Fruit fly (Drosophila melanogaster) whole organism, prepupa: ENCODE data around the gene CG5953.

Source experiments
- Blimp-1 ChIP-seq: fragments of 200-800 bp; sonication (Bioruptor generic); optimal IDR thresholded peaks from 3 replicates; lab custom pipeline; 2017; ENCODE audit warnings: missing biosample characterization, missing genetic modification characterization, mild to moderate bottlenecking, moderate library complexity, missing genetic modification reagents
- CG32006 ChIP-seq: fragments of 200-800 bp; sonication (Bioruptor generic); optimal IDR thresholded peaks from 3 replicates; lab custom pipeline; 2017; ENCODE audit warnings: missing biosample characterization, mild to moderate bottlenecking, missing genetic modification characterization
- CG34406 ChIP-seq: fragments of 200-800 bp; sonication (Bioruptor generic); optimal IDR thresholded peaks from 3 replicates; lab custom pipeline; 2016; ENCODE audit warnings: missing biosample characterization, missing genetic modification characterization
- Eip93F ChIP-seq: fragments of 200-800 bp; sonication (Bioruptor generic); optimal IDR thresholded peaks from 2 replicates; lab custom pipeline; 2016; ENCODE audit warnings: missing biosample characterization, mild to moderate bottlenecking, missing genetic modification characterization
- acj6 ChIP-seq: fragments of 200-800 bp; sonication (Bioruptor generic); optimal IDR thresholded peaks from 3 replicates; lab custom pipeline; 2016; ENCODE audit warnings: missing biosample characterization, missing genetic modification characterization
- fd85E ChIP-seq: fragments of 200-800 bp; sonication (Bioruptor generic); optimal IDR thresholded peaks from 3 replicates; lab custom pipeline; 2016; ENCODE audit warnings: missing biosample characterization, missing genetic modification characterization
- net ChIP-seq: fragments of 200-800 bp; sonication (Bioruptor generic); optimal IDR thresholded peaks from 3 replicates; lab custom pipeline; 2016; ENCODE audit warnings: missing biosample characterization, missing genetic modification characterization
- salr ChIP-seq, 2 experiments: fragments of 200-800 bp; sonication (Bioruptor generic); optimal IDR thresholded peaks; 3 replicates each; lab custom pipeline; 2016 to 2018; ENCODE audit warnings: missing biosample characterization in 2 of 2, missing genetic modification characterization in 2 of 2, mild to moderate bottlenecking in 1 of 2
- ss ChIP-seq, 2 experiments: fragments of 200-800 bp; sonication (Bioruptor generic); optimal IDR thresholded peaks; 2 replicates in 1 of 2; 3 replicates in 1 of 2; lab custom pipeline; 2017 to 2018; ENCODE audit warnings: mild to moderate bottlenecking in 2 of 2, missing biosample characterization in 2 of 2, missing genetic modification characterization in 2 of 2, moderate library complexity in 1 of 2
- topi ChIP-seq: fragments of 200-800 bp; sonication (Bioruptor generic); optimal IDR thresholded peaks from 3 replicates; lab custom pipeline; 2016; ENCODE audit warnings: missing biosample characterization, missing genetic modification characterization

- no peak for TF ChIP-seq fd85E (GFP tag; lab: Kevin White, UChicago)
- peak in 1 of 2 experiments; percentile 17 for TF ChIP-seq salr (GFP tag; optimal IDR thresholded peaks at IDR 0.05; lab: Kevin White, UChicago)
- TF ChIP-seq topi (GFP tag; lab: Kevin White, UChicago) = peak; percentile 29
- no peak for TF ChIP-seq Eip93F
- peak; percentile 17 for TF ChIP-seq CG34406 (GFP tag; lab: Kevin White, UChicago)
- TF ChIP-seq Blimp-1 (GFP tag; lab: Kevin White, UChicago) = no peak
- peak; percentile 23 for TF ChIP-seq acj6 (GFP tag; lab: Kevin White, UChicago)
- peak; percentile 6 for TF ChIP-seq CG32006 (GFP tag; lab: Kevin White, UChicago)
- peak; percentile 42 for TF ChIP-seq net
- no peak for TF ChIP-seq ss (GFP tag; optimal IDR thresholded peaks at IDR 0.05; lab: Kevin White, UChicago)
Measured at dm6 chr2L:16491123-16491751, 41.4 kb downstream of the CG5953 start, which contains the start of gene Tpr2.
